Worm (Caenorhabditis elegans) whole organism, L4 larva: ENCODE data around the gene T28A8.3.

Experiments used
- R02D3.7 ChIP-seq: fragments of 150-350 bp; sonication (generic microtip); optimal IDR thresholded peaks from 3 replicates; lab custom pipeline; 2014; ENCODE audit warnings: missing biosample characterization, missing genetic modification characterization
- ama-1 ChIP-seq: fragments of 150-350 bp; optimal IDR thresholded peaks from 2 replicates; lab custom pipeline; 2014; ENCODE audit warnings: inconsistent platforms, mixed read lengths
- jun-1 ChIP-seq: fragments of 150-350 bp; optimal IDR thresholded peaks from 2 replicates; lab custom pipeline; 2014; ENCODE audit warnings: missing biosample characterization, missing genetic modification reagents, missing genetic modification characterization
- mxl-2 ChIP-seq: fragments of 200-800 bp; sonication (Bioruptor generic); conservative IDR thresholded peaks from 2 replicates; pipeline ENCODE4 v1.3.6; 2022; ENCODE audit warnings: missing genetic modification reagents, missing genetic modification characterization, missing compliant biosample characterization
- nhr-237 ChIP-seq: sonication (generic microtip); optimal IDR thresholded peaks from 2 replicates; lab custom pipeline; 2017; ENCODE audit warnings: missing biosample characterization, missing genetic modification characterization
- snpc-1.2 ChIP-seq: fragments of 200-800 bp; sonication (Bioruptor generic); IDR thresholded peaks from 2 replicates; pipeline ENCODE4 v1.3.6; 2022; ENCODE audit warnings: missing genetic modification reagents, missing genetic modification characterization, missing compliant biosample characterization
- snpc-4 ChIP-seq: fragments of 150-350 bp; optimal IDR thresholded peaks from 2 replicates; lab custom pipeline; 2014; ENCODE audit warnings: missing biosample characterization, missing genetic modification characterization

DNA sequence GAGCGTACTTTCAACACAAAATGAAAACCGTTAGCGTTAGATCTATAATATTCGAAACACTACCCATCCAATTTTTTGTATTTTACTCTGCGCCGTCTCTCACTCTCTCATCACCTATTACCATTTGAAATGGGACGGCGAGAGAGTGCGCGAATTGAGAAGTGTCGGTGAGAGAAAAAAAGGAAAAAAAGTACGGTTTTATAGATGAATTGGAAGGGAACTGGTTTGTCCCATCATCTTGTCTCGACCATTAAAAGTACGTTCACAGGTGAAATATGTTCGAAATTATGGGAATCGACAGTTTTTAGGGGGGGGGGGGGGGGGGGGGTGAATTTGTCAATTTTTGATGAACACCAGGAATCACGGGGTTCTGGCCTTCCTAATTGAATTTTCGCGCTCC is 28.9 kb downstream of the T28A8.3 start:
- no peak for TF ChIP-seq R02D3.7 (tag; lab: Kevin White, UChicago)
- TF ChIP-seq snpc-1.2 (GFP tag; lab: Robert Waterston, UW): no peak
- no peak for TF ChIP-seq jun-1
- TF ChIP-seq ama-1 (lab: Kevin White, UChicago): no peak
- TF ChIP-seq mxl-2: no peak
- no peak for TF ChIP-seq snpc-4 (tag; lab: Kevin White, UChicago)
- no peak for TF ChIP-seq nhr-237 (tag; lab: Kevin White, UChicago)
